Worm (Caenorhabditis elegans) whole organism, early embryonic: ENCODE measurements around the gene spl-3.

ENCODE experiments used
- B0310.2 ChIP-seq: sonication (generic microtip); optimal IDR thresholded peaks from 2 replicates; lab custom pipeline; 2016; ENCODE audit warnings: mild to moderate bottlenecking, missing genetic modification characterization, missing compliant biosample characterization
- F13C5.2 ChIP-seq: sonication (generic microtip); optimal IDR thresholded peaks from 2 replicates; lab custom pipeline; 2017; ENCODE audit warnings: mild to moderate bottlenecking, missing genetic modification characterization, inconsistent platforms, missing compliant biosample characterization
- ama-1 ChIP-seq: fragments of 150-350 bp; optimal IDR thresholded peaks from 2 replicates; lab custom pipeline; 2014
- ceh-36 ChIP-seq: sonication (generic microtip); optimal IDR thresholded peaks from 2 replicates; lab custom pipeline; 2016; ENCODE audit warnings: missing genetic modification characterization, inconsistent platforms, missing compliant biosample characterization
- flt-1 ChIP-seq: fragments of 200-800 bp; sonication (Bioruptor generic); IDR thresholded peaks from 2 replicates; pipeline ENCODE4 v1.3.6; 2022; ENCODE audit warnings: missing genetic modification characterization, missing compliant biosample characterization
- hmbx-1 ChIP-seq: sonication (generic microtip); optimal IDR thresholded peaks from 2 replicates; lab custom pipeline; 2016; ENCODE audit warnings: mild to moderate bottlenecking, missing genetic modification characterization, missing compliant biosample characterization
- sea-1 ChIP-seq: fragments of 200-800 bp; sonication (Bioruptor generic); conservative IDR thresholded peaks from 2 replicates; pipeline ENCODE4 v1.3.6; 2022; ENCODE audit warnings: missing genetic modification characterization, missing compliant biosample characterization
- tra-4 ChIP-seq: sonication (generic microtip); optimal IDR thresholded peaks from 2 replicates; lab custom pipeline; 2017; ENCODE audit warnings: missing genetic modification characterization, missing compliant biosample characterization

ce11 chrIV:1157928-1158327, 34.9 kb upstream of the spl-3 start, which contains the start of gene C50A2.3:
- TF ChIP-seq hmbx-1 (tag; lab: Kevin White, UChicago) (no peak), ama-1 (lab: Kevin White, UChicago) (no peak), sea-1 (GFP tag; lab: Robert Waterston, UW) (no peak), flt-1 (GFP tag; lab: Robert Waterston, UW) (no peak), ceh-36 (tag; lab: Kevin White, UChicago) (no peak), F13C5.2 (tag; lab: Kevin White, UChicago) (no peak), B0310.2 (tag; lab: Kevin White, UChicago) (no peak), tra-4 (no peak)
